Worm (Caenorhabditis elegans): Measurements from ENCODE around the gene nhr-158.

DNA sequence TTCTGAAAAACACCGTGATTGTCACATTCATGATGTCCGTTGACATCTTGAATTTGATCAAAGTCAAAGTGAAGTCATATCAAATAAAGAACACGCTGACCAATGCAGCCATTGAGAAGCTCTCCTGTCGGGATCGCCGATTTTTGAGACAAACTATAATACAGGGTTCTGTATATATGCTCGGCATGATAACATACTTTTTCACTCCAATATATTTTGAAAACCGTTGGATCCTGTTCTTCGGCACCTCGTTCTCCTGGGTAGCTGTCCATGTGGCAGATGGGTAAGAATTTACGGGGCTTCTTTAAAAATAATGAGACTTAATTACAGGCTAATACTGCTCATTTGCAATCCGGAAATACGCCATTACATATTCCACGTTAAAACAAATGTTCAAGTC is 48.6 kb upstream of the nhr-158 start:
- TF ChIP-seq him-1 (tag; optimal IDR thresholded peaks at IDR 0.05) = no peak
- no peak for TF ChIP-seq dao-5 (tag; optimal IDR thresholded peaks at IDR 0.05)
- no peak for TF ChIP-seq W03F9.2 (tag; optimal IDR thresholded peaks at IDR 0.05)

All from whole organism, L4/young adult.